Worm (Caenorhabditis elegans): ENCODE measurements around the gene C25F6.8.

DNA sequence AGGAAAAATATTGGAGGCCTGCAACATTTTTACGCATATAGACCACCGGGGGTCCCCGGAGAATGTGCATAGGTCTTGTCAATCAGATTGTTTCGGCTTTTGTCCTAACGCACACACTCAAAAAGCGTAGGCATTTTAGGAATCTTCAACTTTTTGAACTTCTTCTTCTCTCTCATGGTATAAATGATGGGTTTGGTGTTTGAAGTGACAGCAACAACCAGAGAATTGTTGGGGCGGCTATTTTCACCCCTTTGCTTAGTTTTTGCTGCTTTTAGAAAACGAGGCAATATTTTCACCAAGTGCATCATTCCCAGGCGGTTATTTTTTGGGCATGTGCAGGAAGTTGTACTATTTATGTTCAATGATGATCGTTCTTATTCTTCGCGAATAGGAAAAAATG, 3.7 kb downstream of the C25F6.8 start:
- TF ChIP-seq unc-62 (GFP tag; optimal IDR thresholded peaks at IDR 0.05) (no peak), lsy-2 (tag; optimal IDR thresholded peaks at IDR 0.05) (no peak), nhr-76 (tag; optimal IDR thresholded peaks at IDR 0.05) (no peak), pha-4 (tag; optimal IDR thresholded peaks at IDR 0.05) (no peak), lin-13 (tag; optimal IDR thresholded peaks at IDR 0.05) (no peak), zip-8 (tag; optimal IDR thresholded peaks at IDR 0.05) (no peak), snpc-4 (tag; optimal IDR thresholded peaks at IDR 0.05) (no peak), M03D4.4 (tag; optimal IDR thresholded peaks at IDR 0.05) (no peak), nhr-28 (tag; optimal IDR thresholded peaks at IDR 0.05) (no peak), lin-32 (GFP tag; optimal IDR thresholded peaks at IDR 0.05) (no peak)
